Worm (Caenorhabditis elegans) whole organism, mixed stage, embryonic: ENCODE results near the gene acl-6.

Experiments used
- M03D4.4 ChIP-seq: sonication (generic microtip); optimal IDR thresholded peaks from 2 replicates; lab custom pipeline; 2017; ENCODE audit warnings: mild to moderate bottlenecking, missing genetic modification characterization, missing compliant biosample characterization
- bed-3 ChIP-seq: fragments of 200-800 bp; sonication (Bioruptor generic); optimal IDR thresholded peaks from 3 replicates; lab custom pipeline; 2018; ENCODE audit warnings: mild to moderate bottlenecking, missing genetic modification characterization, moderate library complexity, missing compliant biosample characterization
- blmp-1 ChIP-seq: fragments of 150-350 bp; optimal IDR thresholded peaks from 2 replicates; lab custom pipeline; 2014; ENCODE audit warnings: missing biosample characterization, missing genetic modification characterization
- ceh-39 ChIP-seq: fragments of 150-350 bp; optimal IDR thresholded peaks from 2 replicates; lab custom pipeline; 2014; ENCODE audit warnings: missing biosample characterization, missing genetic modification characterization
- ceh-43 ChIP-seq: fragments of 200-800 bp; sonication (Bioruptor generic); optimal IDR thresholded peaks from 2 replicates; lab custom pipeline; 2018; ENCODE audit warnings: mild to moderate bottlenecking, missing genetic modification characterization, moderate library complexity, missing compliant biosample characterization
- ceh-83 ChIP-seq: fragments of 200-800 bp; sonication (Bioruptor generic); optimal IDR thresholded peaks from 2 replicates; lab custom pipeline; 2018; ENCODE audit warnings: mild to moderate bottlenecking, missing genetic modification characterization, missing compliant biosample characterization
- ces-1 ChIP-seq: fragments of 150-350 bp; optimal IDR thresholded peaks from 2 replicates; lab custom pipeline; 2014; ENCODE audit warnings: missing biosample characterization, missing genetic modification reagents, missing genetic modification characterization
- cnd-1 ChIP-seq: fragments of 200-800 bp; sonication (Bioruptor generic); optimal IDR thresholded peaks from 2 replicates; lab custom pipeline; 2018; ENCODE audit warnings: mild to moderate bottlenecking, missing genetic modification characterization, missing compliant biosample characterization
- drap-1 ChIP-seq: fragments of 200-800 bp; sonication (Bioruptor generic); optimal IDR thresholded peaks from 3 replicates; lab custom pipeline; 2018; ENCODE audit warnings: mild to moderate bottlenecking, missing genetic modification characterization, missing compliant biosample characterization
- elt-1 ChIP-seq: sonication (generic microtip); optimal IDR thresholded peaks from 2 replicates; lab custom pipeline; 2017; ENCODE audit warnings: missing genetic modification characterization, mild to moderate bottlenecking, missing compliant biosample characterization, antibody characterized with exemption, moderate library complexity, borderline replicate concordance; ENCODE audit not compliant: insufficient read depth
- elt-3 ChIP-seq: fragments of 150-350 bp; optimal IDR thresholded peaks from 2 replicates; lab custom pipeline; 2014; ENCODE audit warnings: missing biosample characterization, missing genetic modification characterization
- flh-1 ChIP-seq: fragments of 200-800 bp; sonication (Bioruptor generic); optimal IDR thresholded peaks from 2 replicates; lab custom pipeline; 2018; ENCODE audit warnings: mild to moderate bottlenecking, missing genetic modification characterization, moderate library complexity, missing compliant biosample characterization
- ham-2 ChIP-seq: fragments of 200-800 bp; sonication (Bioruptor generic); optimal IDR thresholded peaks from 2 replicates; lab custom pipeline; 2018; ENCODE audit warnings: mild to moderate bottlenecking, missing genetic modification characterization, missing compliant biosample characterization
- hlh-1 ChIP-seq: fragments of 150-350 bp; optimal IDR thresholded peaks from 2 replicates; lab custom pipeline; 2014; ENCODE audit warnings: missing biosample characterization, missing genetic modification reagents, missing genetic modification characterization
- lin-32 ChIP-seq: fragments of 200-800 bp; sonication (Bioruptor generic); optimal IDR thresholded peaks from 2 replicates; lab custom pipeline; 2018; ENCODE audit warnings: mild to moderate bottlenecking, missing genetic modification characterization, missing compliant biosample characterization
- lsy-2 ChIP-seq: fragments of 150-350 bp; optimal IDR thresholded peaks from 2 replicates; lab custom pipeline; 2014; ENCODE audit warnings: missing biosample characterization, missing genetic modification characterization
- mab-5 ChIP-seq: fragments of 150-350 bp; optimal IDR thresholded peaks from 2 replicates; lab custom pipeline; 2014; ENCODE audit warnings: missing biosample characterization, missing genetic modification characterization
- mls-2 ChIP-seq: sonication (generic microtip); optimal IDR thresholded peaks from 2 replicates; lab custom pipeline; 2016; ENCODE audit warnings: mild to moderate bottlenecking, missing genetic modification characterization, moderate library complexity, missing compliant biosample characterization
- nhr-12 ChIP-seq: fragments of 150-350 bp; optimal IDR thresholded peaks from 2 replicates; lab custom pipeline; 2014; ENCODE audit warnings: missing biosample characterization, missing genetic modification characterization
- nhr-2 ChIP-seq: fragments of 150-350 bp; optimal IDR thresholded peaks from 2 replicates; lab custom pipeline; 2014; ENCODE audit warnings: missing biosample characterization, missing genetic modification characterization
- nhr-237 ChIP-seq: fragments of 150-350 bp; optimal IDR thresholded peaks from 2 replicates; lab custom pipeline; 2014; ENCODE audit warnings: missing biosample characterization, missing genetic modification characterization
- nhr-28 ChIP-seq: fragments of 150-350 bp; optimal IDR thresholded peaks from 2 replicates; lab custom pipeline; 2014; ENCODE audit warnings: missing biosample characterization, missing genetic modification characterization
- nhr-76 ChIP-seq: sonication (generic microtip); optimal IDR thresholded peaks from 2 replicates; lab custom pipeline; 2017; ENCODE audit warnings: missing biosample characterization, missing genetic modification characterization
- pha-4 ChIP-seq: fragments of 150-350 bp; optimal IDR thresholded peaks from 2 replicates; lab custom pipeline; 2018; ENCODE audit warnings: missing biosample characterization, missing genetic modification reagents, missing genetic modification characterization
- sem-2 ChIP-seq: fragments of 200-800 bp; sonication (Bioruptor generic); optimal IDR thresholded peaks from 2 replicates; lab custom pipeline; 2018; ENCODE audit warnings: mild to moderate bottlenecking, missing genetic modification characterization, missing compliant biosample characterization
- snpc-4 ChIP-seq: fragments of 150-350 bp; optimal IDR thresholded peaks from 2 replicates; lab custom pipeline; 2014; ENCODE audit warnings: missing biosample characterization, missing genetic modification characterization
- sptf-1 ChIP-seq: sonication (generic microtip); optimal IDR thresholded peaks from 2 replicates; lab custom pipeline; 2017; ENCODE audit warnings: mild to moderate bottlenecking, missing genetic modification characterization, moderate library complexity, missing compliant biosample characterization
- tbx-8 ChIP-seq: fragments of 200-800 bp; sonication (Bioruptor generic); optimal IDR thresholded peaks from 2 replicates; lab custom pipeline; 2018; ENCODE audit warnings: mild to moderate bottlenecking, missing genetic modification characterization, moderate library complexity, missing compliant biosample characterization
- unc-120 ChIP-seq: sonication (generic microtip); optimal IDR thresholded peaks from 2 replicates; lab custom pipeline; 2017; ENCODE audit warnings: missing genetic modification characterization, missing compliant biosample characterization; ENCODE audit not compliant: poor library complexity, severe bottlenecking
- unc-39 ChIP-seq: fragments of 150-350 bp; optimal IDR thresholded peaks from 2 replicates; lab custom pipeline; 2014; ENCODE audit warnings: missing biosample characterization, missing genetic modification characterization
- unc-62 ChIP-seq: fragments of 150-350 bp; optimal IDR thresholded peaks from 2 replicates; lab custom pipeline; 2014; ENCODE audit warnings: missing biosample characterization, missing genetic modification reagents, missing genetic modification characterization
- ztf-11 ChIP-seq: fragments of 150-350 bp; optimal IDR thresholded peaks from 2 replicates; lab custom pipeline; 2014; ENCODE audit warnings: missing biosample characterization, missing genetic modification characterization

Gene acl-6

ce11 chrV:5427860-5428259 lies 5.3 kb upstream of the acl-6 start, which contains the start of gene rhr-1:
Gene rhr-1 (plus strand): TSS chrV:5428160.
- TF ChIP-seq tbx-8 (GFP tag; lab: Kevin White, UChicago): no peak
- no peak for TF ChIP-seq ham-2 (GFP tag; lab: Kevin White, UChicago)
- TF ChIP-seq nhr-2 (tag; lab: Kevin White, UChicago): no peak
- no peak for TF ChIP-seq nhr-237 (tag; lab: Kevin White, UChicago)
- no peak for TF ChIP-seq ceh-43
- no peak for TF ChIP-seq M03D4.4 (tag; lab: Kevin White, UChicago)
- TF ChIP-seq blmp-1 (tag; lab: Kevin White, UChicago): no peak

- TF ChIP-seq mls-2 (tag; lab: Kevin White, UChicago): no peak
- no peak for TF ChIP-seq M03D4.4 (tag; lab: Kevin White, UChicago)
- no peak for TF ChIP-seq ztf-11 (tag; lab: Kevin White, UChicago)
- no peak for TF ChIP-seq cnd-1
- no peak for TF ChIP-seq ces-1 (GFP tag; lab: Kevin White, UChicago)
- no peak for TF ChIP-seq blmp-1 (tag; lab: Kevin White, UChicago)
- TF ChIP-seq nhr-28 (tag; lab: Kevin White, UChicago): no peak
- no peak for TF ChIP-seq sem-2
- no peak for TF ChIP-seq sptf-1 (tag; lab: Kevin White, UChicago)
- TF ChIP-seq ham-2 (GFP tag; lab: Kevin White, UChicago): no peak
- no peak for TF ChIP-seq lin-32
- no peak for TF ChIP-seq ceh-43
- no peak for TF ChIP-seq drap-1 (GFP tag; lab: Kevin White, UChicago)
- no peak for TF ChIP-seq nhr-76 (tag; lab: Kevin White, UChicago)
- no peak for TF ChIP-seq mab-5 (tag; lab: Kevin White, UChicago)
- TF ChIP-seq ceh-39 (tag; lab: Kevin White, UChicago): no peak
- no peak for TF ChIP-seq unc-39
- no peak for TF ChIP-seq ceh-83 (GFP tag; lab: Kevin White, UChicago)
- TF ChIP-seq, all 35 proteins: peak for 0
These were observed 687 bp upstream of the acl-6 start, which contains the start of gene F08F3.8 for ce11 chrV:5432499-5432898. Gene F08F3.8 (minus strand): TSS chrV:5432599.

DNA sequence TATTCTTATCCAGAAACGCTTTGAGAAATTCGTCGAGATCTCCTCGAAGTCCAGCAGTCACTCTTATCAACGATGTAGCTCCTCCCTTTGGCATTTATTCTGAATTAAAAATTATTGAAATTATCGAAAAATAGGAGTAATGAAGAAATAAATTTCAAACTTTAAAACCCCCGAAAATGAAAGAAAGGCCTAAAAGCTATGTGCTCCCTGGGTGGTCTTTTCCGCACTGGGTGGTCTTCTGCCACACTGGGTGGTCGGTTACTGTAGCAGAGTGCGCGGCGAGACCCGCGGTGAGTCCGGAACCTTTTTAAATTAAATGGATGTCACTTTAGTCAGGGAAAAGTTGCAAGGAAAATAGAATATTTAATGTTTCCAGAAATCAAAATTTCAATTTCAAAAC lies 5.9 kb downstream of the acl-6 start, which contains the start of gene snpc-1.3:
snpc-1.3 (minus strand) TSS at position 101 of the 400 bp plus-strand sequence.
- TF ChIP-seq ztf-11 (tag; lab: Kevin White, UChicago) (no peak), ceh-39 (tag; lab: Kevin White, UChicago) (no peak), unc-120 (tag; lab: Kevin White, UChicago) (no peak), cnd-1 (no peak), pha-4 (tag; lab: Kevin White, UChicago) (no peak), elt-3 (tag; lab: Kevin White, UChicago) (no peak), nhr-2 (tag; lab: Kevin White, UChicago) (no peak), sptf-1 (tag; lab: Kevin White, UChicago) (no peak), lsy-2 (tag; lab: Kevin White, UChicago) (no peak), ces-1 (GFP tag; lab: Kevin White, UChicago) (no peak), nhr-237 (tag; lab: Kevin White, UChicago) (no peak), flh-1 (GFP tag; lab: Kevin White, UChicago) (no peak)

- TF ChIP-seq unc-62 (no peak), unc-120 (tag; lab: Kevin White, UChicago) (no peak), nhr-76 (tag; lab: Kevin White, UChicago) (no peak), elt-1 (no peak), mab-5 (tag; lab: Kevin White, UChicago) (no peak), sptf-1 (tag; lab: Kevin White, UChicago) (no peak), lsy-2 (tag; lab: Kevin White, UChicago) (no peak), tbx-8 (GFP tag; lab: Kevin White, UChicago) (no peak), nhr-237 (tag; lab: Kevin White, UChicago) (no peak), mls-2 (tag; lab: Kevin White, UChicago) (no peak), nhr-12 (tag; lab: Kevin White, UChicago) (no peak), ceh-39 (tag; lab: Kevin White, UChicago) (no peak), ceh-83 (GFP tag; lab: Kevin White, UChicago) (no peak), bed-3 (no peak), snpc-4 (no peak), cnd-1 (no peak), hlh-1 (no peak), elt-3 (tag; lab: Kevin White, UChicago) (no peak)
- TF ChIP-seq, all 35 proteins: peak for 0
These were observed 9.2 kb downstream of the acl-6 start for ce11 chrV:5442366-5442765.
